Worm (Caenorhabditis elegans) whole organism, young adult: ENCODE measurements around the gene F58H1.6.

Experiments
- T26A5.8 ChIP-seq: sonication (generic microtip); optimal IDR thresholded peaks from 2 replicates; lab custom pipeline; 2016; ENCODE audit warnings: missing genetic modification characterization, missing compliant biosample characterization
- Y53F4B.3 ChIP-seq: fragments of 200-800 bp; sonication (Bioruptor generic); IDR thresholded peaks from 2 replicates; pipeline ENCODE4 v1.3.6; 2022; ENCODE audit warnings: missing genetic modification reagents, missing genetic modification characterization, missing compliant biosample characterization
- Y79H2A.3 ChIP-seq: fragments of 200-800 bp; sonication (Bioruptor generic); conservative IDR thresholded peaks from 2 replicates; pipeline ENCODE4 v1.3.6; 2022; ENCODE audit warnings: missing genetic modification reagents, missing genetic modification characterization, missing compliant biosample characterization
- attf-5 ChIP-seq: fragments of 200-800 bp; sonication (Bioruptor generic); optimal IDR thresholded peaks from 2 replicates; lab custom pipeline; 2018; ENCODE audit warnings: mild to moderate bottlenecking, missing genetic modification characterization, missing compliant biosample characterization
- madf-3 ChIP-seq: fragments of 200-800 bp; sonication (Bioruptor generic); IDR thresholded peaks from 2 replicates; pipeline ENCODE4 v1.3.6; 2022; ENCODE audit warnings: missing genetic modification reagents, missing genetic modification characterization, missing compliant biosample characterization
- nhr-27 ChIP-seq: fragments of 200-800 bp; sonication (Bioruptor generic); optimal IDR thresholded peaks from 2 replicates; lab custom pipeline; 2018; ENCODE audit warnings: mild to moderate bottlenecking, missing genetic modification characterization, moderate library complexity, missing compliant biosample characterization
- snpc-4 ChIP-seq, 5 experiments: fragments of 150-350 bp in 1 of 5; sonication (generic microtip) in 4 of 5; optimal IDR thresholded peaks; 2 replicates each; lab custom pipeline; 2014 to 2018; ENCODE audit warnings: missing genetic modification characterization in 5 of 5, missing biosample characterization in 3 of 5, antibody characterized with exemption in 2 of 5, mild to moderate bottlenecking in 2 of 5, missing compliant biosample characterization in 2 of 5, missing genotype in 2 of 5, moderate library complexity in 2 of 5, missing genetic modification reagents in 1 of 5

The F58H1.6 gene

DNA sequence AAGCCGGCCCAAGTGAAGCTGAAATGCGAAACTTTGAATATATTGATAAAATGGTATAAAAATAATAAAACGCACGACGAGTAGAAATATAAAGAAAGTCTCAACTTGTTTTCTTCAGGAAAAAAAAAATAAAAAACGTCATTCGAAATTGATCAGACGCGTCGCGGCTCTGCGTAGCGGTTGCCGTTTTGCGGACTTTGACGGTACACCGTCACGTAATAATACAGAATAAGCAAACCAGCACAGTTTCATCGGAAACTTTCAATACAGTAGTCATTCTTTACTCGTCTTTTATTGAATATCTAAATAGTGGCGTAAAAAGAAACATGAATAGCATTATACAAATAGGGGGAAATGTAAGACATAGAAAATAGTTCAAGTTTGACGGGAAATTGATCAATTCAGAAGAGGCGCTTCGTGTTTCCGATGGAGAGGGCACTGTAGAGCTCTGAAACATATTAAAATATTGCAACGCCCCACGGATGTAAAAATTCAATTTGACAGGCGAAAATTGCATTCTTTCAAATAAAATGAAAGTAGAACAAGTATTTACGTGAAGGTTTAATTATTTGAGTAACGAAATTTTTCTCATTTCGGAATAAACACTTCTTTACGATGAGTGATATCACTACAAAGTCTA is 51.4 kb downstream of the F58H1.6 start, which contains the start of the genes cyl-1 and C52E4.7 (continued):
- TF ChIP-seq nhr-27 (tag; lab: Kevin White, UChicago) (no peak), snpc-4 (GFP tag; optimal IDR thresholded peaks at IDR 0.05; lab: Kevin White, UChicago) (no peak), snpc-4 (tag; optimal IDR thresholded peaks at IDR 0.05; lab: Kevin White, UChicago) (peak; percentile 26 to 83 (median 60)), T26A5.8 (tag; lab: Kevin White, UChicago) (no peak), attf-5 (GFP tag; lab: Kevin White, UChicago) (peak; percentile 62), Y53F4B.3 (no peak), Y79H2A.3 (GFP tag; lab: Robert Waterston, UW) (no peak), madf-3 (GFP tag; lab: Robert Waterston, UW) (peak; percentile 98)
- TF ChIP-seq, all 124 proteins: peak for 15
